Worm (Caenorhabditis elegans): Measurements from ENCODE around the gene B0393.7.

Gene B0393.7

ce11 chrIII:4765474-4765873 is 12.4 kb downstream of the B0393.7 start, which contains the start of gene B0393.5:
Gene B0393.5, plus strand, starts transcription at chrIII:4765774.
- no peak for TF ChIP-seq C08G9.2 (tag; optimal IDR thresholded peaks at IDR 0.05)
- no peak for TF ChIP-seq hlh-6 (tag; optimal IDR thresholded peaks at IDR 0.05)
- no peak for TF ChIP-seq unc-3 (GFP tag; conservative IDR thresholded peaks at IDR 0.05)
- TF ChIP-seq unc-3 (tag; optimal IDR thresholded peaks at IDR 0.05) = no peak
- TF ChIP-seq ceh-18 (tag; optimal IDR thresholded peaks at IDR 0.05) = no peak
- no peak for TF ChIP-seq ceh-9 (tag; optimal IDR thresholded peaks at IDR 0.05)
- no peak for TF ChIP-seq ceh-34 (tag; optimal IDR thresholded peaks at IDR 0.05)
- no peak for TF ChIP-seq pat-9 (tag; optimal IDR thresholded peaks at IDR 0.05)
- TF ChIP-seq fax-1 (tag; optimal IDR thresholded peaks at IDR 0.05) = no peak
- TF ChIP-seq dve-1 (tag; optimal IDR thresholded peaks at IDR 0.05) = no peak
- no peak for TF ChIP-seq elt-4 (tag; optimal IDR thresholded peaks at IDR 0.05)
- no peak for TF ChIP-seq gmeb-2 (tag; optimal IDR thresholded peaks at IDR 0.05)

DNA sequence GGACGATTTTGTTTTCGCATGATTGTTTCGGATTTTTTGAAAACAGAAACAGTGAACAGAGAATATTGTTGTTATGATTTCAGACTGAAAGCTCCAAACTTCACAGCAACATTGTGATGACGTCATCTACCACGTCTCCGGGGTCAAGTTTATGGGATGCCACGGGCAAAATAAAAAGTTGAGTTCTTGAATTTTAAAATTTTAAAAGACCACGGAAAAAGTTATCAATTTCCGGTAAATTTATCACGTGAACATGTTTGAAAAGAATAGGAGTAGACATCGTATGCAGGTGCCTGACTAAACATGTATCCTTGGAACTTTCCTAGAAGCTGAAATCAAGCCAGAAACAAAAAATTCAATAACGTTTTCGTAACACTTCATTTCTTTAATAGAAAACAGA is 14.4 kb downstream of the B0393.7 start, which contains the start of gene B0393.4:
Gene B0393.4, minus strand, starts transcription at position 101 of the 400 bp plus-strand sequence.
- TF ChIP-seq ceh-45 (GFP tag; IDR thresholded peaks at IDR 0.05) (no peak), lim-6 (tag; optimal IDR thresholded peaks at IDR 0.05) (no peak), C38D4.7 (GFP tag; optimal IDR thresholded peaks at IDR 0.05) (no peak), gmeb-2 (tag; optimal IDR thresholded peaks at IDR 0.05) (no peak), ceh-19 (GFP tag; optimal IDR thresholded peaks at IDR 0.05) (no peak)

DNA sequence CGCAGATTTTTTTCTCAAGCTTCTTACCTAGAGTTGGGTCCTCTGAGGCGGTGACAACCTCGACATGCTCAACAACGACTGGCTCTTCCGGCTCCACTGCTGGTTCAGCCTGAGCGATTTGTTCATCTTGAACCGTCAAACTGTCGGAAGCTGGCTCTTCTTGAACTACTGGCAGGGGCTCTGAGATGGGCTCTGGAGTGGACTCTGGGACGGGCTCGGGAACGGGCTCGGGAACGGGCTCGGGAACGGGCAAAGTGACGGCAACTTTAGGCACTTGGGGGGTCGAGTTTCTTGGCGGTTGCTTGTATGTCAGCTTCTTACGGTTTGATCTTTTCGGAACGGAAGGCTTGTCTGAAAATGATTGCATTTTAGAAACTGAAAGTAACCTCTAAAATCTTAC is 15.1 kb downstream of the B0393.7 start:
- TF ChIP-seq mec-3 (tag; optimal IDR thresholded peaks at IDR 0.05; ENCODE audit: borderline replicate concordance) (peak; percentile 20), F13H6.1 (tag; optimal IDR thresholded peaks at IDR 0.05) (no peak)

- no peak for TF ChIP-seq ceh-22 (tag; optimal IDR thresholded peaks at IDR 0.05)
- peak; percentile 9 for TF ChIP-seq pqm-1 (tag; optimal IDR thresholded peaks at IDR 0.05)
- peak; percentile 88 for TF ChIP-seq ceh-31 (tag; optimal IDR thresholded peaks at IDR 0.05)
- peak; percentile 39 for TF ChIP-seq ttx-3 (tag; optimal IDR thresholded peaks at IDR 0.05)
- TF ChIP-seq ceh-24 (tag; optimal IDR thresholded peaks at IDR 0.05) = peak; percentile 32
- TF ChIP-seq tbx-2 (tag; optimal IDR thresholded peaks at IDR 0.05) = peak; percentile 71
- no peak for TF ChIP-seq pha-4 (tag; optimal IDR thresholded peaks at IDR 0.05)
- TF ChIP-seq ahr-1 (tag; optimal IDR thresholded peaks at IDR 0.05) = peak; percentile 14
- peak; percentile 54 for TF ChIP-seq ceh-2 (tag; optimal IDR thresholded peaks at IDR 0.05)
- TF ChIP-seq ets-4 (tag; optimal IDR thresholded peaks at IDR 0.05) = peak; percentile 95
- TF ChIP-seq gmeb-2 (tag; optimal IDR thresholded peaks at IDR 0.05) = peak; percentile 57
- peak; percentile 76 for TF ChIP-seq unc-86 (tag; optimal IDR thresholded peaks at IDR 0.05)
- TF ChIP-seq dmd-4 (tag; optimal IDR thresholded peaks at IDR 0.05; ENCODE audit: borderline replicate concordance) = peak; percentile 44
- TF ChIP-seq sdc-2 (tag; optimal IDR thresholded peaks at IDR 0.05) = peak; percentile 61
- TF ChIP-seq sox-4 (tag; optimal IDR thresholded peaks at IDR 0.05) = peak; percentile 57
- TF ChIP-seq hlh-8 (tag; optimal IDR thresholded peaks at IDR 0.05) = peak; percentile 44
- TF ChIP-seq sox-2 (GFP tag; IDR thresholded peaks at IDR 0.05) = no peak; the same call in 1 of the 2 replicates
- TF ChIP-seq npax-4 (tag; optimal IDR thresholded peaks at IDR 0.05) = no peak
- peak; percentile 36 for TF ChIP-seq pros-1 (tag; optimal IDR thresholded peaks at IDR 0.05)
- TF ChIP-seq tbx-7 (tag; optimal IDR thresholded peaks at IDR 0.05) = peak; percentile 20
- peak; percentile 40 for TF ChIP-seq fkh-6 (tag; optimal IDR thresholded peaks at IDR 0.05)
- peak; percentile 17 for TF ChIP-seq ceh-19 (GFP tag; optimal IDR thresholded peaks at IDR 0.05)
- TF ChIP-seq nhr-11 (tag; optimal IDR thresholded peaks at IDR 0.05) = no peak
- TF ChIP-seq hlh-15 (tag; optimal IDR thresholded peaks at IDR 0.05) = no peak
- TF ChIP-seq pat-9 (tag; optimal IDR thresholded peaks at IDR 0.05) = peak; percentile 64
- TF ChIP-seq hlh-30 (tag; optimal IDR thresholded peaks at IDR 0.05; ENCODE audit: insufficient read depth) = peak; percentile 73
- TF ChIP-seq che-1 (tag; optimal IDR thresholded peaks at IDR 0.05) = peak; percentile 48
- TF ChIP-seq eyg-1 (tag; optimal IDR thresholded peaks at IDR 0.05) = no peak
- TF ChIP-seq hlh-13 (GFP tag; optimal IDR thresholded peaks at IDR 0.05) = no peak
- TF ChIP-seq unc-3 (GFP tag; conservative IDR thresholded peaks at IDR 0.05) = peak; percentile 70
- peak; percentile 49 for TF ChIP-seq unc-3 (tag; optimal IDR thresholded peaks at IDR 0.05)
- TF ChIP-seq F13H6.1 (tag; optimal IDR thresholded peaks at IDR 0.05) = peak; percentile 53
- peak; percentile 90 for TF ChIP-seq ceh-18 (tag; optimal IDR thresholded peaks at IDR 0.05)
- peak; percentile 90 for TF ChIP-seq nfya-1 (tag; optimal IDR thresholded peaks at IDR 0.05)
- peak; percentile 4 for TF ChIP-seq fkh-10 (GFP tag; optimal IDR thresholded peaks at IDR 0.05)
- TF ChIP-seq ceh-9 (tag; optimal IDR thresholded peaks at IDR 0.05) = no peak
- peak; percentile 68 for TF ChIP-seq rnt-1 (tag; optimal IDR thresholded peaks at IDR 0.05)
These were observed 20.9 kb downstream of the B0393.7 start, which contains the start of gene fbxl-2 for ce11 chrIII:4756983-4757382. Gene fbxl-2, plus strand, starts transcription at chrIII:4757260.

All from whole organism, late embryonic.